Worm (Caenorhabditis elegans) whole organism, young adult: ENCODE measurements around the gene T08G3.6.

ENCODE experiments used
- B0336.3 ChIP-seq: fragments of 200-800 bp; sonication (Bioruptor generic); IDR thresholded peaks from 2 replicates; pipeline ENCODE4 v1.3.6; 2022; ENCODE audit warnings: missing genetic modification characterization, missing compliant biosample characterization
- C17E4.6 ChIP-seq: fragments of 200-800 bp; sonication (Bioruptor generic); IDR thresholded peaks from 2 replicates; pipeline ENCODE4 v1.3.6; 2022; ENCODE audit warnings: missing genetic modification reagents, missing genetic modification characterization, missing compliant biosample characterization
- Y53G8AR.9 ChIP-seq: fragments of 200-800 bp; sonication (Bioruptor generic); conservative IDR thresholded peaks from 2 replicates; pipeline ENCODE4 v1.3.6; 2022; ENCODE audit warnings: missing genetic modification reagents, missing genetic modification characterization, missing compliant biosample characterization
- Y56A3A.18 ChIP-seq: fragments of 200-800 bp; sonication (Bioruptor generic); IDR thresholded peaks from 2 replicates; pipeline ENCODE4 v1.3.6; 2022; ENCODE audit warnings: missing genetic modification reagents, missing genetic modification characterization, missing compliant biosample characterization
- Y67H2A.10 ChIP-seq: fragments of 200-800 bp; sonication (Bioruptor generic); conservative IDR thresholded peaks from 2 replicates; pipeline ENCODE4 v1.3.6; 2022; ENCODE audit warnings: missing genetic modification reagents, missing genetic modification characterization, missing compliant biosample characterization
- Y95B8A.8 ChIP-seq: fragments of 200-800 bp; sonication (Bioruptor generic); IDR thresholded peaks from 2 replicates; pipeline ENCODE4 v1.3.6; 2022; ENCODE audit warnings: missing genetic modification reagents, missing genetic modification characterization, missing compliant biosample characterization
- ZK185.1 ChIP-seq: sonication (generic microtip); optimal IDR thresholded peaks from 2 replicates; lab custom pipeline; 2016; ENCODE audit warnings: mild to moderate bottlenecking, missing genetic modification characterization, missing compliant biosample characterization; ENCODE audit not compliant: poor library complexity, severe bottlenecking
- atf-7 ChIP-seq: sonication (generic microtip); optimal IDR thresholded peaks from 2 replicates; lab custom pipeline; 2017; ENCODE audit warnings: mild to moderate bottlenecking, missing genetic modification characterization, missing compliant biosample characterization
- attf-3 ChIP-seq: fragments of 200-800 bp; sonication (Bioruptor generic); conservative IDR thresholded peaks from 2 replicates; pipeline ENCODE4 v1.3.6; 2022; ENCODE audit warnings: missing genetic modification reagents, missing genetic modification characterization, missing compliant biosample characterization
- ceh-27 ChIP-seq: fragments of 200-800 bp; sonication (Bioruptor generic); optimal IDR thresholded peaks from 2 replicates; lab custom pipeline; 2018; ENCODE audit warnings: mild to moderate bottlenecking, missing genetic modification characterization, moderate library complexity, missing compliant biosample characterization
- ceh-40 ChIP-seq: fragments of 200-800 bp; sonication (Bioruptor generic); IDR thresholded peaks from 2 replicates; pipeline ENCODE4 v1.3.6; 2022; ENCODE audit warnings: missing genetic modification characterization, missing compliant biosample characterization
- die-1 ChIP-seq: sonication (generic microtip); optimal IDR thresholded peaks from 2 replicates; lab custom pipeline; 2016; ENCODE audit warnings: missing genotype, mild to moderate bottlenecking, missing genetic modification characterization, missing compliant biosample characterization
- egl-18 ChIP-seq: fragments of 200-800 bp; sonication (Bioruptor generic); IDR thresholded peaks from 2 replicates; pipeline ENCODE4 v1.3.6; 2022; ENCODE audit warnings: missing genetic modification reagents, missing genetic modification characterization, missing compliant biosample characterization
- egl-44 ChIP-seq: fragments of 200-800 bp; sonication (Bioruptor generic); IDR thresholded peaks from 2 replicates; pipeline ENCODE4 v1.3.6; 2022; ENCODE audit warnings: missing genetic modification reagents, missing genetic modification characterization, missing compliant biosample characterization
- egrh-3 ChIP-seq: fragments of 200-800 bp; sonication (Bioruptor generic); IDR thresholded peaks from 2 replicates; pipeline ENCODE4 v1.3.6; 2022; ENCODE audit warnings: missing genetic modification reagents, missing genetic modification characterization, missing compliant biosample characterization
- gei-17 ChIP-seq: fragments of 200-800 bp; sonication (Bioruptor generic); optimal IDR thresholded peaks from 2 replicates; lab custom pipeline; 2018; ENCODE audit warnings: mild to moderate bottlenecking, missing genetic modification characterization, missing compliant biosample characterization
- hlh-12 ChIP-seq: sonication (generic microtip); optimal IDR thresholded peaks from 2 replicates; lab custom pipeline; 2016; ENCODE audit warnings: missing genetic modification characterization, missing compliant biosample characterization
- hmg-20 ChIP-seq: fragments of 200-800 bp; sonication (Bioruptor generic); IDR thresholded peaks from 2 replicates; pipeline ENCODE4 v1.3.6; 2022; ENCODE audit warnings: missing genetic modification reagents, missing genetic modification characterization, missing compliant biosample characterization
- lin-26 ChIP-seq: fragments of 200-800 bp; sonication (Bioruptor generic); IDR thresholded peaks from 2 replicates; pipeline ENCODE4 v1.3.6; 2022; ENCODE audit warnings: missing genetic modification reagents, missing genetic modification characterization, missing compliant biosample characterization
- lsl-1 ChIP-seq: fragments of 200-800 bp; sonication (Bioruptor generic); optimal IDR thresholded peaks from 2 replicates; lab custom pipeline; 2018; ENCODE audit warnings: mild to moderate bottlenecking, missing genetic modification characterization, moderate library complexity, missing compliant biosample characterization
- madf-10 ChIP-seq: sonication (generic microtip); optimal IDR thresholded peaks from 2 replicates; lab custom pipeline; 2016; ENCODE audit warnings: mild to moderate bottlenecking, missing genetic modification characterization, missing compliant biosample characterization
- mel-28 ChIP-seq: sonication (generic microtip); optimal IDR thresholded peaks from 2 replicates; lab custom pipeline; 2016; ENCODE audit warnings: borderline replicate concordance, mild to moderate bottlenecking, missing genetic modification characterization, missing compliant biosample characterization
- nfyb-1 ChIP-seq: fragments of 200-800 bp; sonication (Bioruptor generic); IDR thresholded peaks from 2 replicates; pipeline ENCODE4 v1.3.6; 2022; ENCODE audit warnings: missing genetic modification reagents, missing genetic modification characterization, missing compliant biosample characterization
- nhr-179 ChIP-seq: sonication (generic microtip); optimal IDR thresholded peaks from 2 replicates; lab custom pipeline; 2016; ENCODE audit warnings: mild to moderate bottlenecking, missing genetic modification characterization, missing compliant biosample characterization
- nhr-90 ChIP-seq: sonication (generic microtip); optimal IDR thresholded peaks from 2 replicates; lab custom pipeline; 2016; ENCODE audit warnings: missing genotype, mild to moderate bottlenecking, missing genetic modification characterization, missing compliant biosample characterization
- sea-2 ChIP-seq: fragments of 200-800 bp; sonication (Bioruptor generic); IDR thresholded peaks from 2 replicates; pipeline ENCODE4 v1.3.6; 2022; ENCODE audit warnings: missing genetic modification characterization, missing compliant biosample characterization
- snpc-1.1 ChIP-seq: sonication (generic microtip); optimal IDR thresholded peaks from 2 replicates; lab custom pipeline; 2017; ENCODE audit warnings: missing genetic modification characterization, mild to moderate bottlenecking, missing compliant biosample characterization, antibody characterized with exemption, moderate library complexity, missing genotype, missing genetic modification reagents; ENCODE audit not compliant: insufficient read depth
- snpc-1.3 ChIP-seq: sonication (generic microtip); optimal IDR thresholded peaks from 2 replicates; lab custom pipeline; 2017; ENCODE audit warnings: missing genetic modification characterization, mild to moderate bottlenecking, missing compliant biosample characterization, antibody characterized with exemption, moderate library complexity, missing genotype, missing genetic modification reagents; ENCODE audit not compliant: insufficient read depth
- tbp1 ChIP-seq: fragments of 200-800 bp; sonication (Bioruptor generic); optimal IDR thresholded peaks from 2 replicates; lab custom pipeline; 2018; ENCODE audit warnings: mild to moderate bottlenecking, missing genetic modification characterization, missing compliant biosample characterization
- tlf-1 ChIP-seq: fragments of 200-800 bp; sonication (Bioruptor generic); optimal IDR thresholded peaks from 2 replicates; lab custom pipeline; 2018; ENCODE audit warnings: mild to moderate bottlenecking, missing genetic modification characterization, missing compliant biosample characterization
- unc-130 ChIP-seq: sonication (generic microtip); optimal IDR thresholded peaks from 2 replicates; lab custom pipeline; 2016; ENCODE audit warnings: missing genetic modification reagents, missing genetic modification characterization, missing compliant biosample characterization
- ztf-18 ChIP-seq: sonication (generic microtip); optimal IDR thresholded peaks from 2 replicates; lab custom pipeline; 2016; ENCODE audit warnings: missing genotype, mild to moderate bottlenecking, missing genetic modification characterization, missing compliant biosample characterization
- ztf-25 ChIP-seq: fragments of 200-800 bp; sonication (Bioruptor generic); IDR thresholded peaks from 2 replicates; pipeline ENCODE4 v1.3.6; 2022; ENCODE audit warnings: missing genetic modification reagents, missing genetic modification characterization, missing compliant biosample characterization
- ztf-28 ChIP-seq: fragments of 200-800 bp; sonication (Bioruptor generic); IDR thresholded peaks from 2 replicates; pipeline ENCODE4 v1.3.6; 2022; ENCODE audit warnings: missing genetic modification reagents, missing genetic modification characterization, missing compliant biosample characterization
- ztf-6 ChIP-seq: fragments of 200-800 bp; sonication (Bioruptor generic); IDR thresholded peaks from 2 replicates; pipeline ENCODE4 v1.3.6; 2022; ENCODE audit warnings: missing genetic modification reagents, missing genetic modification characterization, missing compliant biosample characterization

T08G3.6 gene

ce11 chrV:16459377-16459776 is 13.6 kb downstream of the T08G3.6 start:
- TF ChIP-seq nhr-90 (tag; lab: Kevin White, UChicago) (no peak), sea-2 (GFP tag; lab: Robert Waterston, UW) (no peak), B0336.3 (GFP tag; lab: Robert Waterston, UW) (no peak), tbp1 (GFP tag; lab: Kevin White, UChicago) (no peak)

- TF ChIP-seq nfyb-1 (GFP tag; lab: Robert Waterston, UW) (no peak), ztf-18 (tag; lab: Kevin White, UChicago) (no peak), egl-18 (GFP tag; lab: Robert Waterston, UW) (no peak), nhr-179 (no peak), egrh-3 (GFP tag; lab: Robert Waterston, UW) (no peak), Y67H2A.10 (GFP tag; lab: Robert Waterston, UW) (no peak), ZK185.1 (tag; lab: Kevin White, UChicago) (no peak), ceh-27 (no peak), lsl-1 (GFP tag; lab: Kevin White, UChicago) (no peak), egl-44 (GFP tag; lab: Robert Waterston, UW) (no peak), Y95B8A.8 (GFP tag; lab: Robert Waterston, UW) (no peak)
These were observed 15.1 kb downstream of the T08G3.6 start, which contains the start of gene srh-142 for ce11 chrV:16460866-16461265. TSS of gene srh-142 (minus strand) at chrV:16460966.

- TF ChIP-seq ztf-6 (GFP tag; lab: Robert Waterston, UW) (no peak), ceh-40 (GFP tag; lab: Robert Waterston, UW) (no peak), ztf-25 (GFP tag; lab: Robert Waterston, UW) (no peak), gei-17 (GFP tag; lab: Kevin White, UChicago) (no peak)
These were observed 22.1 kb downstream of the T08G3.6 start, which contains the start of gene sru-44 for ce11 chrV:16467840-16468239. TSS of gene sru-44 (minus strand) at chrV:16467940.

- no peak for TF ChIP-seq ztf-28
- no peak for TF ChIP-seq Y53G8AR.9 (GFP tag; lab: Robert Waterston, UW)
- TF ChIP-seq lin-26 (GFP tag; lab: Robert Waterston, UW) = no peak
- no peak for TF ChIP-seq die-1
- no peak for TF ChIP-seq snpc-1.1 (tag; lab: Kevin White, UChicago)
- TF ChIP-seq mel-28 = no peak
- TF ChIP-seq madf-10 = no peak
- no peak for TF ChIP-seq attf-3 (GFP tag; lab: Robert Waterston, UW)
- no peak for TF ChIP-seq hmg-20 (GFP tag; lab: Robert Waterston, UW)
- no peak for TF ChIP-seq unc-130 (GFP tag; lab: Kevin White, UChicago)
- no peak for TF ChIP-seq Y56A3A.18 (GFP tag; lab: Robert Waterston, UW)
- TF ChIP-seq nfyb-1 (GFP tag; lab: Robert Waterston, UW) = no peak
- no peak for TF ChIP-seq C17E4.6 (GFP tag; lab: Robert Waterston, UW)
- no peak for TF ChIP-seq nhr-179
- TF ChIP-seq hlh-12 = no peak
- no peak for TF ChIP-seq atf-7 (tag; lab: Kevin White, UChicago)
- no peak for TF ChIP-seq tlf-1 (GFP tag; lab: Kevin White, UChicago)
- no peak for TF ChIP-seq snpc-1.3 (tag; lab: Kevin White, UChicago)
These were observed 25.1 kb downstream of the T08G3.6 start, which contains the start of gene srh-138 for ce11 chrV:16470916-16471315. TSS of gene srh-138 (minus strand) at chrV:16471016.
